Worm (Caenorhabditis elegans) whole organism, L1 larva: ENCODE measurements around the gene nos-3.

ENCODE experiments used
- ceh-8 ChIP-seq: fragments of 200-800 bp; sonication (Bioruptor generic); optimal IDR thresholded peaks from 2 replicates; lab custom pipeline; 2018; ENCODE audit warnings: mild to moderate bottlenecking, missing genetic modification characterization, moderate library complexity, missing compliant biosample characterization
- ceh-82 ChIP-seq, 3 experiments: fragments of 150-350 bp in 1 of 3; sonication (generic microtip) in 2 of 3; optimal IDR thresholded peaks; 2 replicates each; lab custom pipeline; 2014 to 2017; ENCODE audit warnings: missing biosample characterization in 3 of 3, missing genetic modification characterization in 3 of 3
- ceh-90 ChIP-seq: sonication (generic microtip); optimal IDR thresholded peaks from 2 replicates; lab custom pipeline; 2016; ENCODE audit warnings: missing genetic modification characterization, missing compliant biosample characterization
- ces-1 ChIP-seq: fragments of 150-350 bp; optimal IDR thresholded peaks from 2 replicates; lab custom pipeline; 2014; ENCODE audit warnings: missing biosample characterization, missing genetic modification reagents, missing genetic modification characterization
- fkh-10 ChIP-seq: sonication (generic microtip); optimal IDR thresholded peaks from 2 replicates; lab custom pipeline; 2017; ENCODE audit warnings: missing biosample characterization, missing genetic modification reagents, missing genetic modification characterization
- fos-1 ChIP-seq: fragments of 150-350 bp; optimal IDR thresholded peaks from 2 replicates; lab custom pipeline; 2014; ENCODE audit warnings: missing biosample characterization, missing genetic modification characterization
- lin-14 ChIP-seq: fragments of 200-800 bp; sonication (Bioruptor generic); optimal IDR thresholded peaks from 2 replicates; lab custom pipeline; 2018; ENCODE audit warnings: mild to moderate bottlenecking, missing genetic modification characterization, moderate library complexity, missing compliant biosample characterization
- snpc-4 ChIP-seq: fragments of 150-350 bp; optimal IDR thresholded peaks from 2 replicates; lab custom pipeline; 2014; ENCODE audit warnings: missing biosample characterization, missing genetic modification characterization
- unc-62 ChIP-seq: fragments of 150-350 bp; optimal IDR thresholded peaks from 2 replicates; lab custom pipeline; 2014; ENCODE audit warnings: missing biosample characterization, missing genetic modification reagents, missing genetic modification characterization

ce11 chrII:9755425-9755824, 9.3 kb downstream of the nos-3 start:
- TF ChIP-seq ceh-90 (tag; lab: Kevin White, UChicago) (no peak), ceh-82 (tag; optimal IDR thresholded peaks at IDR 0.05; lab: Kevin White, UChicago) (no peak), unc-62 (no peak), fkh-10 (no peak), fos-1 (tag; lab: Kevin White, UChicago) (no peak), lin-14 (GFP tag; lab: Kevin White, UChicago) (peak; percentile 41), ces-1 (no peak), snpc-4 (tag; lab: Kevin White, UChicago) (no peak), ceh-8 (GFP tag; lab: Kevin White, UChicago) (no peak)
